Worm (Caenorhabditis elegans) whole organism, L4 larva: ENCODE results near the gene clc-21.
"Not testable (repeated sequence)": the region's sequence is repeated elsewhere in the genome, so short reads cannot be mapped to it uniquely, and the experiment has no call there.

Experiments
- T20F7.1 ChIP-seq: fragments of 200-800 bp; sonication (Bioruptor generic); optimal IDR thresholded peaks from 2 replicates; lab custom pipeline; 2018; ENCODE audit warnings: mild to moderate bottlenecking, missing genetic modification characterization, missing compliant biosample characterization
- Y105C5A.15 ChIP-seq: fragments of 200-800 bp; sonication (Bioruptor generic); IDR thresholded peaks from 2 replicates; pipeline ENCODE4 v1.3.6; 2022; ENCODE audit warnings: missing genetic modification characterization, missing compliant biosample characterization
- Y48G9A.11 ChIP-seq: fragments of 200-800 bp; sonication (Bioruptor generic); IDR thresholded peaks from 2 replicates; pipeline ENCODE4 v1.3.6; 2022; ENCODE audit warnings: missing genetic modification reagents, missing genetic modification characterization, missing compliant biosample characterization
- aly-2 ChIP-seq: sonication (generic microtip); optimal IDR thresholded peaks from 2 replicates; lab custom pipeline; 2018; ENCODE audit warnings: missing biosample characterization, missing genetic modification characterization
- ceh-20 ChIP-seq: fragments of 200-800 bp; sonication (Bioruptor generic); IDR thresholded peaks from 2 replicates; pipeline ENCODE4 v1.3.6; 2022; ENCODE audit warnings: missing genetic modification reagents, missing genetic modification characterization, missing compliant biosample characterization
- ceh-62 ChIP-seq: sonication (generic microtip); optimal IDR thresholded peaks from 2 replicates; lab custom pipeline; 2017; ENCODE audit warnings: missing biosample characterization, missing genetic modification characterization
- daf-19 ChIP-seq: fragments of 200-800 bp; sonication (Bioruptor generic); conservative IDR thresholded peaks from 2 replicates; pipeline ENCODE4 v1.3.6; 2022; ENCODE audit warnings: missing genetic modification characterization, missing compliant biosample characterization
- dmd-6 ChIP-seq: fragments of 200-800 bp; sonication (Bioruptor generic); IDR thresholded peaks from 2 replicates; pipeline ENCODE4 v1.3.6; 2022; ENCODE audit warnings: missing genetic modification reagents, missing genetic modification characterization, missing compliant biosample characterization
- fos-1 ChIP-seq: fragments of 150-350 bp; optimal IDR thresholded peaks from 2 replicates; lab custom pipeline; 2014; ENCODE audit warnings: missing biosample characterization, missing genetic modification characterization
- hif-1 ChIP-seq, 2 experiments: sonication (generic microtip); optimal IDR thresholded peaks; 2 replicates each; lab custom pipeline; 2016 to 2017; ENCODE audit warnings: missing compliant biosample characterization in 2 of 2, missing genetic modification characterization in 2 of 2, missing genetic modification reagents in 2 of 2, missing genotype in 2 of 2, mild to moderate bottlenecking in 1 of 2
- hmg-1.1 ChIP-seq: fragments of 200-800 bp; sonication (Bioruptor generic); IDR thresholded peaks from 2 replicates; pipeline ENCODE4 v1.3.6; 2022; ENCODE audit warnings: missing genetic modification reagents, missing genetic modification characterization, missing compliant biosample characterization
- lim-7 ChIP-seq: fragments of 200-800 bp; sonication (Bioruptor generic); IDR thresholded peaks from 2 replicates; pipeline ENCODE4 v1.3.6; 2022; ENCODE audit warnings: missing genetic modification characterization, missing compliant biosample characterization
- lin-15B ChIP-seq: fragments of 150-350 bp; sonication (generic microtip); optimal IDR thresholded peaks from 3 replicates; lab custom pipeline; 2014; ENCODE audit warnings: missing biosample characterization, missing genetic modification characterization
- lin-38 ChIP-seq: fragments of 200-800 bp; sonication (Bioruptor generic); IDR thresholded peaks from 2 replicates; pipeline ENCODE4 v1.3.6; 2022; ENCODE audit warnings: missing genetic modification reagents, missing genetic modification characterization, missing compliant biosample characterization
- lir-3 ChIP-seq: sonication (generic microtip); optimal IDR thresholded peaks from 2 replicates; lab custom pipeline; 2016; ENCODE audit warnings: mild to moderate bottlenecking, missing genetic modification characterization, missing compliant biosample characterization
- mep-1 ChIP-seq: fragments of 150-350 bp; sonication (generic microtip); optimal IDR thresholded peaks from 3 replicates; lab custom pipeline; 2014; ENCODE audit warnings: missing biosample characterization, missing genetic modification characterization
- mxl-2 ChIP-seq: fragments of 200-800 bp; sonication (Bioruptor generic); conservative IDR thresholded peaks from 2 replicates; pipeline ENCODE4 v1.3.6; 2022; ENCODE audit warnings: missing genetic modification reagents, missing genetic modification characterization, missing compliant biosample characterization
- nhr-102 ChIP-seq: sonication (generic microtip); optimal IDR thresholded peaks from 2 replicates; lab custom pipeline; 2016; ENCODE audit warnings: mild to moderate bottlenecking, missing genetic modification characterization, moderate library complexity, missing compliant biosample characterization
- nhr-11 ChIP-seq: fragments of 150-350 bp; optimal IDR thresholded peaks from 2 replicates; lab custom pipeline; 2014; ENCODE audit warnings: missing biosample characterization, missing genetic modification characterization
- nhr-25 ChIP-seq: sonication (generic microtip); optimal IDR thresholded peaks from 2 replicates; lab custom pipeline; 2017; ENCODE audit warnings: missing genetic modification characterization, mild to moderate bottlenecking, missing compliant biosample characterization, antibody characterized with exemption, moderate library complexity, borderline replicate concordance; ENCODE audit not compliant: insufficient read depth
- nhr-41 ChIP-seq: fragments of 200-800 bp; sonication (Bioruptor generic); IDR thresholded peaks from 2 replicates; pipeline ENCODE4 v1.3.6; 2022; ENCODE audit warnings: missing genetic modification reagents, missing genetic modification characterization, missing compliant biosample characterization
- nhr-48 ChIP-seq: sonication (generic microtip); optimal IDR thresholded peaks from 2 replicates; lab custom pipeline; 2016; ENCODE audit warnings: mild to moderate bottlenecking, missing genetic modification characterization, missing compliant biosample characterization
- nhr-76 ChIP-seq: fragments of 150-350 bp; optimal IDR thresholded peaks from 2 replicates; lab custom pipeline; 2014; ENCODE audit warnings: missing biosample characterization, missing genetic modification characterization
- pha-4 ChIP-seq, 2 experiments: fragments of 150-350 bp in 1 of 2; fragments of 200-800 bp in 1 of 2; sonication (Bioruptor generic) in 1 of 2; IDR thresholded peaks in 1 of 2; optimal IDR thresholded peaks in 1 of 2; 2 replicates each; pipeline versions ENCODE4 v1.3.6 to Lab custom; 2014 to 2022; ENCODE audit warnings: missing genetic modification characterization in 2 of 2, missing genetic modification reagents in 2 of 2, missing biosample characterization in 1 of 2, missing compliant biosample characterization in 1 of 2
- php-3 ChIP-seq: fragments of 200-800 bp; sonication (Bioruptor generic); IDR thresholded peaks from 2 replicates; pipeline ENCODE4 v1.3.6; 2022; ENCODE audit warnings: missing genetic modification reagents, missing genetic modification characterization, missing compliant biosample characterization
- rbr-2 ChIP-seq: sonication (generic microtip); optimal IDR thresholded peaks from 2 replicates; lab custom pipeline; 2016; ENCODE audit warnings: missing genotype, missing genetic modification characterization, missing compliant biosample characterization
- set-16 ChIP-seq: fragments of 200-800 bp; sonication (Bioruptor generic); IDR thresholded peaks from 2 replicates; pipeline ENCODE4 v1.3.6; 2022; ENCODE audit warnings: missing genetic modification reagents, missing genetic modification characterization, missing compliant biosample characterization
- spr-1 ChIP-seq: sonication (generic microtip); optimal IDR thresholded peaks from 2 replicates; lab custom pipeline; 2016; ENCODE audit warnings: mild to moderate bottlenecking, missing genetic modification characterization, missing compliant biosample characterization
- tag-97 ChIP-seq: fragments of 200-800 bp; sonication (Bioruptor generic); IDR thresholded peaks from 2 replicates; pipeline ENCODE4 v1.3.6; 2022; ENCODE audit warnings: missing genetic modification characterization, missing compliant biosample characterization
- unc-130 ChIP-seq: sonication (generic microtip); optimal IDR thresholded peaks from 2 replicates; lab custom pipeline; 2016; ENCODE audit warnings: missing genetic modification reagents, missing genetic modification characterization, missing compliant biosample characterization
- unc-62 ChIP-seq, 3 experiments: fragments of 150-350 bp in 1 of 3; sonication (generic microtip); optimal IDR thresholded peaks in 2 of 3; peaks in 1 of 3; 1 replicate in 1 of 3; 2 replicates in 2 of 3; lab custom pipeline; 2014 to 2017; ENCODE audit warnings: missing biosample characterization in 3 of 3, missing genetic modification characterization in 3 of 3, missing genetic modification reagents in 3 of 3, missing genotype in 1 of 3
- zip-2 ChIP-seq: fragments of 150-350 bp; optimal IDR thresholded peaks from 2 replicates; lab custom pipeline; 2014; ENCODE audit warnings: missing biosample characterization, missing genetic modification characterization

clc-21 gene

ce11 chrV:17428609-17429008 lies 11.7 kb downstream of the clc-21 start:
- peak in 1 of 2 experiments; percentile 22 for TF ChIP-seq unc-62 (GFP tag; optimal IDR thresholded peaks at IDR 0.05 in 1 of 2; lab: Kevin White, UChicago)
- TF ChIP-seq unc-62 (tag; optimal IDR thresholded peaks at IDR 0.05; lab: Kevin White, UChicago) = not testable (repeated sequence)
- TF ChIP-seq Y48G9A.11 = peak; percentile 77
- TF ChIP-seq lim-7 (GFP tag; lab: Robert Waterston, UW) = peak; percentile 54; the same call in 1 of the 2 replicates

DNA sequence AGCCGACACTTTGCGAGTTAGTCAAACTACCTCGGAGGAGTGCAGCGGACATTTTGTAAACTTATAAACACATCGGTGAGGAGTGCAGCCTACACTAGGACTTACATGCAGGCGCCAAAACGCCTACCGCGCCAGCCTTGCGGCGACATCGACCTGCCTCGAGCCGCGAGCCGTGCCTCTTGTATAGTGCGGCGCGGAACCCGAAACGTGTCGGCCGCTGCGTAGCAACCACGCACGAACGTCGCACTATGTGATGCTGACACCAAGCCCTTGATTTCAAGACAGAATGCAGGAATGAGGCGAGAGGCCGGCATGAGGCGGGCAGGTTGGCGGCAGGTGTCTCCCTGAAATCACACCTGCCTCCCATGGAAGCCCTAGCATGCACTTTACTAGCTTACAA lies 12.3 kb downstream of the clc-21 start:
- no peak for TF ChIP-seq hmg-1.1
- TF ChIP-seq set-16 (GFP tag; lab: Robert Waterston, UW) = peak; percentile 84
- TF ChIP-seq lin-38 (GFP tag; lab: Robert Waterston, UW) = no peak

ce11 chrV:17430066-17430465 lies 13.1 kb downstream of the clc-21 start, which contains the start of gene T27C5.10:
TSS of gene T27C5.10 (minus strand) at chrV:17430166.
- no peak for TF ChIP-seq nhr-41 (GFP tag; lab: Robert Waterston, UW)
- TF ChIP-seq Y105C5A.15 (GFP tag; lab: Robert Waterston, UW) = no peak
- TF ChIP-seq nhr-11 (tag; lab: Kevin White, UChicago) = no peak
- TF ChIP-seq lin-15B (tag; lab: Kevin White, UChicago) = no peak
- TF ChIP-seq spr-1 = no peak
- no peak for TF ChIP-seq mxl-2 (GFP tag; lab: Robert Waterston, UW)
- TF ChIP-seq dmd-6 (GFP tag; lab: Robert Waterston, UW) = no peak
- no peak for TF ChIP-seq fos-1 (tag; lab: Kevin White, UChicago)
- no peak for TF ChIP-seq daf-19 (GFP tag; lab: Robert Waterston, UW)
- no peak for TF ChIP-seq unc-130 (GFP tag; lab: Kevin White, UChicago)
- no peak for TF ChIP-seq aly-2 (tag; lab: Kevin White, UChicago)
- TF ChIP-seq ceh-62 (tag; lab: Kevin White, UChicago) = no peak
- TF ChIP-seq nhr-102 = no peak
- no peak for TF ChIP-seq php-3 (GFP tag; lab: Robert Waterston, UW)
- TF ChIP-seq lir-3 (tag; lab: Kevin White, UChicago) = no peak
- no peak for TF ChIP-seq nhr-48 (tag; lab: Kevin White, UChicago)
- no peak for TF ChIP-seq tag-97 (GFP tag; lab: Robert Waterston, UW)
- TF ChIP-seq ceh-20 (GFP tag; lab: Robert Waterston, UW) = no peak

ce11 chrV:17430903-17431302 lies 14.0 kb downstream of the clc-21 start, which contains the start of gene srbc-27:
TSS of gene srbc-27 (plus strand) at chrV:17431203.
- TF ChIP-seq rbr-2 (tag; lab: Kevin White, UChicago) (no peak), T20F7.1 (GFP tag; lab: Kevin White, UChicago) (no peak), pha-4 (GFP tag; IDR thresholded peaks at IDR 0.05; lab: Robert Waterston, UW) (no peak), pha-4 (tag; optimal IDR thresholded peaks at IDR 0.05; lab: Kevin White, UChicago) (no peak), tag-97 (GFP tag; lab: Robert Waterston, UW) (no peak), zip-2 (no peak), hif-1 (tag; optimal IDR thresholded peaks at IDR 0.05; lab: Kevin White, UChicago) (no peak), spr-1 (no peak)

- TF ChIP-seq nhr-25 (tag; lab: Kevin White, UChicago) = no peak
- TF ChIP-seq nhr-76 = no peak
- no peak for TF ChIP-seq mep-1 (tag; lab: Kevin White, UChicago)
- TF ChIP-seq Y105C5A.15 (GFP tag; lab: Robert Waterston, UW) = no peak
Measured at ce11 chrV:17436492-17436891, 19.6 kb downstream of the clc-21 start, which contains the start of gene F20E11.18. TSS of gene F20E11.18 (minus strand) at chrV:17436592.
